Worm (Caenorhabditis elegans) whole organism, early embryonic: Measurements from ENCODE around the gene Y73B3A.20.
"Not testable (repeated sequence)": the region's sequence is repeated elsewhere in the genome, so short reads cannot be mapped to it uniquely, and the experiment has no call there.

Experiments
- B0310.2 ChIP-seq: sonication (generic microtip); optimal IDR thresholded peaks from 2 replicates; lab custom pipeline; 2016; ENCODE audit warnings: mild to moderate bottlenecking, missing genetic modification characterization, missing compliant biosample characterization
- F13C5.2 ChIP-seq: sonication (generic microtip); optimal IDR thresholded peaks from 2 replicates; lab custom pipeline; 2017; ENCODE audit warnings: mild to moderate bottlenecking, missing genetic modification characterization, inconsistent platforms, missing compliant biosample characterization
- aly-1 ChIP-seq: sonication (generic microtip); optimal IDR thresholded peaks from 2 replicates; lab custom pipeline; 2016; ENCODE audit warnings: missing genetic modification characterization, missing compliant biosample characterization
- ceh-13 ChIP-seq: fragments of 200-800 bp; sonication (Bioruptor generic); optimal IDR thresholded peaks from 2 replicates; lab custom pipeline; 2018; ENCODE audit warnings: mild to moderate bottlenecking, missing genetic modification characterization, missing compliant biosample characterization
- ceh-36 ChIP-seq: sonication (generic microtip); optimal IDR thresholded peaks from 2 replicates; lab custom pipeline; 2016; ENCODE audit warnings: missing genetic modification characterization, inconsistent platforms, missing compliant biosample characterization
- ets-7 ChIP-seq: sonication (generic microtip); optimal IDR thresholded peaks from 2 replicates; lab custom pipeline; 2016; ENCODE audit warnings: missing genotype, missing genetic modification characterization, missing compliant biosample characterization
- flt-1 ChIP-seq: fragments of 200-800 bp; sonication (Bioruptor generic); IDR thresholded peaks from 2 replicates; pipeline ENCODE4 v1.3.6; 2022; ENCODE audit warnings: missing genetic modification characterization, missing compliant biosample characterization
- hmbx-1 ChIP-seq: sonication (generic microtip); optimal IDR thresholded peaks from 2 replicates; lab custom pipeline; 2016; ENCODE audit warnings: mild to moderate bottlenecking, missing genetic modification characterization, missing compliant biosample characterization
- hmg-4 ChIP-seq: fragments of 200-800 bp; sonication (Bioruptor generic); optimal IDR thresholded peaks from 2 replicates; lab custom pipeline; 2018; ENCODE audit warnings: mild to moderate bottlenecking, missing genetic modification characterization, missing compliant biosample characterization
- hnd-1 ChIP-seq: sonication (generic microtip); optimal IDR thresholded peaks from 2 replicates; lab custom pipeline; 2016; ENCODE audit warnings: missing genetic modification characterization, missing compliant biosample characterization
- pes-1 ChIP-seq: fragments of 200-800 bp; sonication (Bioruptor generic); IDR thresholded peaks from 2 replicates; pipeline ENCODE4 v1.3.6; 2022; ENCODE audit warnings: missing genetic modification reagents, missing genetic modification characterization, missing compliant biosample characterization
- scrt-1 ChIP-seq: fragments of 200-800 bp; sonication (Bioruptor generic); IDR thresholded peaks from 2 replicates; pipeline ENCODE4 v1.3.6; 2022; ENCODE audit warnings: missing genetic modification characterization, missing compliant biosample characterization
- sea-1 ChIP-seq: fragments of 200-800 bp; sonication (Bioruptor generic); conservative IDR thresholded peaks from 2 replicates; pipeline ENCODE4 v1.3.6; 2022; ENCODE audit warnings: missing genetic modification characterization, missing compliant biosample characterization
- tbx-11 ChIP-seq: fragments of 200-800 bp; sonication (Bioruptor generic); IDR thresholded peaks from 2 replicates; pipeline ENCODE4 v1.3.6; 2022; ENCODE audit warnings: missing genetic modification characterization, missing compliant biosample characterization
- tbx-37 ChIP-seq: fragments of 200-800 bp; sonication (Bioruptor generic); conservative IDR thresholded peaks from 2 replicates; pipeline ENCODE4 v1.3.6; 2022; ENCODE audit warnings: missing genetic modification reagents, missing genetic modification characterization, missing compliant biosample characterization
- tra-4 ChIP-seq: sonication (generic microtip); optimal IDR thresholded peaks from 2 replicates; lab custom pipeline; 2017; ENCODE audit warnings: missing genetic modification characterization, missing compliant biosample characterization

Gene Y73B3A.20

ce11 chrX:47484-47883, at the start of gene Y73B3A.20:
Gene Y73B3A.20 (plus strand): TSS chrX:47690.
- TF ChIP-seq F13C5.2 (tag; lab: Kevin White, UChicago); hnd-1 (tag; lab: Kevin White, UChicago); scrt-1 (GFP tag; lab: Robert Waterston, UW): not testable (repeated sequence)

- TF ChIP-seq hmbx-1 (tag; lab: Kevin White, UChicago) (no peak), ceh-36 (tag; lab: Kevin White, UChicago) (no peak), hnd-1 (tag; lab: Kevin White, UChicago) (no peak), pes-1 (no peak), tbx-11 (GFP tag; lab: Robert Waterston, UW) (no peak), flt-1 (GFP tag; lab: Robert Waterston, UW) (no peak), scrt-1 (GFP tag; lab: Robert Waterston, UW) (no peak), B0310.2 (tag; lab: Kevin White, UChicago) (no peak), ceh-13 (GFP tag; lab: Kevin White, UChicago) (no peak)
Observed at ce11 chrX:10192-10591, 37.3 kb upstream of the Y73B3A.20 start.

- TF ChIP-seq tbx-37 (GFP tag; lab: Robert Waterston, UW); flt-1 (GFP tag; lab: Robert Waterston, UW); hmg-4 (GFP tag; lab: Kevin White, UChicago): not testable (repeated sequence)
Observed at ce11 chrX:46833-47232, 657 bp upstream of the Y73B3A.20 start, which contains the start of gene Y73B3A.1. Gene Y73B3A.1 (minus strand): TSS chrX:46933.

ce11 chrX:84602-85001, 37.1 kb downstream of the Y73B3A.20 start:
- TF ChIP-seq tbx-11 (GFP tag; lab: Robert Waterston, UW), result no peak
- TF ChIP-seq ets-7 (tag; lab: Kevin White, UChicago), result no peak
- TF ChIP-seq aly-1 (tag; lab: Kevin White, UChicago), result no peak
- TF ChIP-seq ceh-13 (GFP tag; lab: Kevin White, UChicago), result no peak
- TF ChIP-seq scrt-1 (GFP tag; lab: Robert Waterston, UW), result no peak
- no peak for TF ChIP-seq flt-1 (GFP tag; lab: Robert Waterston, UW)
- no peak for TF ChIP-seq B0310.2 (tag; lab: Kevin White, UChicago)

DNA sequence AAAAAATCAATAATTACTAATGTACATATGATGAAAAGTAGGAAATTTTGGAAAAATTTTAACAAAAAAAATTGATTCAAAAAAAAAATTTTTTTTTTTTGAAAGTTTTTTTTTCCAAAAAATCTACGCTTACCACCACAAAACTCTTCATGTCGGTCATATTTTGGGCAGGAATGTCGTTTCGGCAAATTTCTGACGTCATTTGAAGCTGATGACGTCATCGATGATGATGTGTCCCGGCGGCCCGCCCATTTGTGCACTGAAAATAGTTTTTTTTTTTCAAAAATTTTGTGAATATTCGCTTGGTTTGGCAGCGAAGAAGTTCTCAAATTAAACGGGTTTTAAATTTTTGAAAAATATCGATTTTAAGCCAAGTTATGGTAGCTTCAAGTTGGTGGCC, 41.4 kb downstream of the Y73B3A.20 start:
- TF ChIP-seq tbx-11 (GFP tag; lab: Robert Waterston, UW) (no peak), F13C5.2 (tag; lab: Kevin White, UChicago) (no peak), aly-1 (tag; lab: Kevin White, UChicago) (no peak), tbx-37 (GFP tag; lab: Robert Waterston, UW) (no peak), hmbx-1 (tag; lab: Kevin White, UChicago) (no peak), scrt-1 (GFP tag; lab: Robert Waterston, UW) (no peak), ceh-36 (tag; lab: Kevin White, UChicago) (no peak), hmg-4 (GFP tag; lab: Kevin White, UChicago) (no peak), B0310.2 (tag; lab: Kevin White, UChicago) (no peak), tra-4 (tag; lab: Kevin White, UChicago) (no peak)

ce11 chrX:104737-105136, 57.2 kb downstream of the Y73B3A.20 start, which contains the start of gene Y73B3A.4:
Gene Y73B3A.4 (minus strand): TSS chrX:104777.
- TF ChIP-seq hmg-4 (GFP tag; lab: Kevin White, UChicago); sea-1; pes-1: not testable (repeated sequence)
